Worm (Caenorhabditis elegans) whole organism, young adult: ENCODE results near the gene srj-39.

Experiments used
- B0035.1 ChIP-seq: sonication (generic microtip); optimal IDR thresholded peaks from 2 replicates; lab custom pipeline; 2016; ENCODE audit warnings: missing genetic modification characterization, mild to moderate bottlenecking, missing compliant biosample characterization, missing genotype, missing genetic modification reagents
- B0336.3 ChIP-seq: fragments of 200-800 bp; sonication (Bioruptor generic); IDR thresholded peaks from 2 replicates; pipeline ENCODE4 v1.3.6; 2022; ENCODE audit warnings: missing genetic modification characterization, missing compliant biosample characterization
- C06A6.2 ChIP-seq: fragments of 200-800 bp; sonication (Bioruptor generic); conservative IDR thresholded peaks from 2 replicates; pipeline ENCODE4 v1.3.6; 2022; ENCODE audit warnings: missing genetic modification characterization, missing compliant biosample characterization
- D2030.7 ChIP-seq: fragments of 200-800 bp; sonication (Bioruptor generic); IDR thresholded peaks from 2 replicates; pipeline ENCODE4 v1.3.6; 2022; ENCODE audit warnings: missing genetic modification reagents, missing genetic modification characterization, missing compliant biosample characterization
- F33H1.4 ChIP-seq: fragments of 200-800 bp; sonication (Bioruptor generic); IDR thresholded peaks from 2 replicates; pipeline ENCODE4 v1.3.6; 2022; ENCODE audit warnings: missing genetic modification reagents, missing genetic modification characterization, missing compliant biosample characterization
- F52B5.7 ChIP-seq: sonication (generic microtip); optimal IDR thresholded peaks from 2 replicates; lab custom pipeline; 2016; ENCODE audit warnings: mild to moderate bottlenecking, missing genetic modification characterization, missing compliant biosample characterization
- F55B11.4 ChIP-seq: sonication (generic microtip); optimal IDR thresholded peaks from 2 replicates; lab custom pipeline; 2016; ENCODE audit warnings: missing compliant biosample characterization, missing genetic modification characterization, borderline replicate concordance; ENCODE audit not compliant: insufficient read depth
- F57C9.4 ChIP-seq: sonication (generic microtip); optimal IDR thresholded peaks from 2 replicates; lab custom pipeline; 2017; ENCODE audit warnings: mild to moderate bottlenecking, missing genetic modification characterization, missing compliant biosample characterization
- K11D2.4 ChIP-seq: fragments of 200-800 bp; sonication (Bioruptor generic); IDR thresholded peaks from 2 replicates; pipeline ENCODE4 v1.3.6; 2022; ENCODE audit warnings: missing genetic modification reagents, missing genetic modification characterization, missing compliant biosample characterization
- Y53F4B.3 ChIP-seq: fragments of 200-800 bp; sonication (Bioruptor generic); IDR thresholded peaks from 2 replicates; pipeline ENCODE4 v1.3.6; 2022; ENCODE audit warnings: missing genetic modification reagents, missing genetic modification characterization, missing compliant biosample characterization
- Y95B8A.8 ChIP-seq: fragments of 200-800 bp; sonication (Bioruptor generic); IDR thresholded peaks from 2 replicates; pipeline ENCODE4 v1.3.6; 2022; ENCODE audit warnings: missing genetic modification reagents, missing genetic modification characterization, missing compliant biosample characterization
- athp-1 ChIP-seq: sonication (generic microtip); optimal IDR thresholded peaks from 2 replicates; lab custom pipeline; 2017; ENCODE audit warnings: mild to moderate bottlenecking, missing genetic modification characterization, missing compliant biosample characterization
- attf-5 ChIP-seq: fragments of 200-800 bp; sonication (Bioruptor generic); optimal IDR thresholded peaks from 2 replicates; lab custom pipeline; 2018; ENCODE audit warnings: mild to moderate bottlenecking, missing genetic modification characterization, missing compliant biosample characterization
- attf-6 ChIP-seq: fragments of 200-800 bp; sonication (Bioruptor generic); IDR thresholded peaks from 2 replicates; pipeline ENCODE4 v1.3.6; 2022; ENCODE audit warnings: missing genetic modification reagents, missing genetic modification characterization, missing compliant biosample characterization
- cebp-1 ChIP-seq, 2 experiments: fragments of 200-800 bp in 1 of 2; sonication (Bioruptor generic) in 1 of 2; sonication (generic microtip) in 1 of 2; IDR thresholded peaks in 1 of 2; optimal IDR thresholded peaks in 1 of 2; 2 replicates each; pipeline versions ENCODE4 v1.3.6 to Lab custom; 2017 to 2022; ENCODE audit warnings: missing compliant biosample characterization in 2 of 2, missing genetic modification characterization in 2 of 2, mild to moderate bottlenecking in 1 of 2, missing genetic modification reagents in 1 of 2, moderate library complexity in 1 of 2
- cebp-2 ChIP-seq: fragments of 200-800 bp; sonication (Bioruptor generic); IDR thresholded peaks from 2 replicates; pipeline ENCODE4 v1.3.6; 2022; ENCODE audit warnings: missing genetic modification characterization, missing compliant biosample characterization
- ceh-27 ChIP-seq: fragments of 200-800 bp; sonication (Bioruptor generic); optimal IDR thresholded peaks from 2 replicates; lab custom pipeline; 2018; ENCODE audit warnings: mild to moderate bottlenecking, missing genetic modification characterization, moderate library complexity, missing compliant biosample characterization
- ceh-40 ChIP-seq: fragments of 200-800 bp; sonication (Bioruptor generic); IDR thresholded peaks from 2 replicates; pipeline ENCODE4 v1.3.6; 2022; ENCODE audit warnings: missing genetic modification characterization, missing compliant biosample characterization
- ceh-58 ChIP-seq: fragments of 200-800 bp; sonication (Bioruptor generic); IDR thresholded peaks from 2 replicates; pipeline ENCODE4 v1.3.6; 2022; ENCODE audit warnings: missing genetic modification characterization, missing compliant biosample characterization
- dox-1 ChIP-seq: fragments of 200-800 bp; sonication (Bioruptor generic); IDR thresholded peaks from 2 replicates; pipeline ENCODE4 v1.3.6; 2022; ENCODE audit warnings: missing genetic modification reagents, missing genetic modification characterization, missing compliant biosample characterization
- dpff-1 ChIP-seq: sonication (generic microtip); optimal IDR thresholded peaks from 2 replicates; lab custom pipeline; 2017; ENCODE audit warnings: mild to moderate bottlenecking, missing genetic modification characterization, missing compliant biosample characterization
- ekl-4 ChIP-seq: fragments of 200-800 bp; sonication (Bioruptor generic); IDR thresholded peaks from 2 replicates; pipeline ENCODE4 v1.3.6; 2022; ENCODE audit warnings: missing genetic modification reagents, missing genetic modification characterization, missing compliant biosample characterization
- ets-4 ChIP-seq: fragments of 200-800 bp; sonication (Bioruptor generic); optimal IDR thresholded peaks from 2 replicates; lab custom pipeline; 2018; ENCODE audit warnings: mild to moderate bottlenecking, missing genetic modification characterization, missing compliant biosample characterization
- hmg-1.2 ChIP-seq: fragments of 200-800 bp; sonication (Bioruptor generic); IDR thresholded peaks from 2 replicates; pipeline ENCODE4 v1.3.6; 2022; ENCODE audit warnings: missing genetic modification reagents, missing genetic modification characterization, missing compliant biosample characterization
- hmg-20 ChIP-seq: fragments of 200-800 bp; sonication (Bioruptor generic); IDR thresholded peaks from 2 replicates; pipeline ENCODE4 v1.3.6; 2022; ENCODE audit warnings: missing genetic modification reagents, missing genetic modification characterization, missing compliant biosample characterization
- let-607 ChIP-seq, 2 experiments: fragments of 200-800 bp in 1 of 2; sonication (Bioruptor generic) in 1 of 2; sonication (generic microtip) in 1 of 2; optimal IDR thresholded peaks; 2 replicates each; lab custom pipeline; 2016 to 2018; ENCODE audit warnings: mild to moderate bottlenecking in 2 of 2, missing compliant biosample characterization in 2 of 2, missing genetic modification characterization in 2 of 2, moderate library complexity in 2 of 2, missing genotype in 1 of 2
- lin-35 ChIP-seq, 3 experiments: fragments of 150-350 bp in 2 of 3; sonication (generic microtip) in 1 of 3; optimal IDR thresholded peaks; 2 replicates each; lab custom pipeline; 2014 to 2018; ENCODE audit warnings: missing biosample characterization in 3 of 3, missing genetic modification characterization in 3 of 3, missing genetic modification reagents in 3 of 3
- lin-40 ChIP-seq: sonication (generic microtip); optimal IDR thresholded peaks from 2 replicates; lab custom pipeline; 2016; ENCODE audit warnings: missing genetic modification characterization, mild to moderate bottlenecking, missing compliant biosample characterization, missing genotype, missing genetic modification reagents
- lin-54 ChIP-seq: fragments of 200-800 bp; sonication (Bioruptor generic); optimal IDR thresholded peaks from 2 replicates; lab custom pipeline; 2018; ENCODE audit warnings: mild to moderate bottlenecking, missing genetic modification characterization, missing compliant biosample characterization
- lsl-1 ChIP-seq: fragments of 200-800 bp; sonication (Bioruptor generic); optimal IDR thresholded peaks from 2 replicates; lab custom pipeline; 2018; ENCODE audit warnings: mild to moderate bottlenecking, missing genetic modification characterization, moderate library complexity, missing compliant biosample characterization
- madf-6 ChIP-seq: fragments of 200-800 bp; sonication (Bioruptor generic); IDR thresholded peaks from 2 replicates; pipeline ENCODE4 v1.3.6; 2022; ENCODE audit warnings: missing genetic modification reagents, missing genetic modification characterization, missing compliant biosample characterization
- madf-8 ChIP-seq: fragments of 200-800 bp; sonication (Bioruptor generic); conservative IDR thresholded peaks from 2 replicates; pipeline ENCODE4 v1.3.6; 2022; ENCODE audit warnings: missing genetic modification reagents, missing genetic modification characterization, missing compliant biosample characterization
- mcd-1 ChIP-seq: fragments of 200-800 bp; sonication (Bioruptor generic); IDR thresholded peaks from 2 replicates; pipeline ENCODE4 v1.3.6; 2022; ENCODE audit warnings: missing genetic modification reagents, missing genetic modification characterization, missing compliant biosample characterization
- mes-4 ChIP-seq: sonication (generic microtip); optimal IDR thresholded peaks from 2 replicates; lab custom pipeline; 2016; ENCODE audit warnings: missing genotype, missing genetic modification characterization, missing compliant biosample characterization
- nfyb-1 ChIP-seq: fragments of 200-800 bp; sonication (Bioruptor generic); IDR thresholded peaks from 2 replicates; pipeline ENCODE4 v1.3.6; 2022; ENCODE audit warnings: missing genetic modification reagents, missing genetic modification characterization, missing compliant biosample characterization
- nhr-120 ChIP-seq: fragments of 200-800 bp; sonication (Bioruptor generic); IDR thresholded peaks from 2 replicates; pipeline ENCODE4 v1.3.6; 2022; ENCODE audit warnings: missing genetic modification characterization, missing compliant biosample characterization
- nhr-80 ChIP-seq: sonication (generic microtip); optimal IDR thresholded peaks from 2 replicates; lab custom pipeline; 2016; ENCODE audit warnings: missing genetic modification characterization, missing compliant biosample characterization
- pbrm-1 ChIP-seq: fragments of 200-800 bp; sonication (Bioruptor generic); IDR thresholded peaks from 2 replicates; pipeline ENCODE4 v1.3.6; 2022; ENCODE audit warnings: missing genetic modification reagents, missing genetic modification characterization, missing compliant biosample characterization
- rec-8 ChIP-seq, 2 experiments: sonication (generic microtip); optimal IDR thresholded peaks; 2 replicates each; lab custom pipeline; 2016; ENCODE audit warnings: mild to moderate bottlenecking in 2 of 2, missing genetic modification characterization in 2 of 2, missing genetic modification reagents in 2 of 2, missing genotype in 2 of 2, missing biosample characterization in 1 of 2, missing compliant biosample characterization in 1 of 2, moderate library complexity in 1 of 2
- snpc-4 ChIP-seq, 5 experiments: fragments of 150-350 bp in 1 of 5; sonication (generic microtip) in 4 of 5; optimal IDR thresholded peaks; 2 replicates each; lab custom pipeline; 2014 to 2018; ENCODE audit warnings: missing genetic modification characterization in 5 of 5, missing biosample characterization in 3 of 5, antibody characterized with exemption in 2 of 5, mild to moderate bottlenecking in 2 of 5, missing compliant biosample characterization in 2 of 5, missing genotype in 2 of 5, moderate library complexity in 2 of 5, missing genetic modification reagents in 1 of 5
- tbp1 ChIP-seq: fragments of 200-800 bp; sonication (Bioruptor generic); optimal IDR thresholded peaks from 2 replicates; lab custom pipeline; 2018; ENCODE audit warnings: mild to moderate bottlenecking, missing genetic modification characterization, missing compliant biosample characterization
- tbx-9 ChIP-seq: sonication (generic microtip); optimal IDR thresholded peaks from 2 replicates; lab custom pipeline; 2016; ENCODE audit warnings: borderline replicate concordance, missing genetic modification characterization, inconsistent platforms, missing compliant biosample characterization
- ztf-26 ChIP-seq: sonication (generic microtip); optimal IDR thresholded peaks from 2 replicates; lab custom pipeline; 2017; ENCODE audit warnings: missing genetic modification characterization, missing compliant biosample characterization
- ztf-3 ChIP-seq: fragments of 200-800 bp; sonication (Bioruptor generic); optimal IDR thresholded peaks from 2 replicates; lab custom pipeline; 2018; ENCODE audit warnings: mild to moderate bottlenecking, missing genetic modification characterization, missing compliant biosample characterization
- ztf-6 ChIP-seq: fragments of 200-800 bp; sonication (Bioruptor generic); IDR thresholded peaks from 2 replicates; pipeline ENCODE4 v1.3.6; 2022; ENCODE audit warnings: missing genetic modification reagents, missing genetic modification characterization, missing compliant biosample characterization

srj-39 gene

DNA sequence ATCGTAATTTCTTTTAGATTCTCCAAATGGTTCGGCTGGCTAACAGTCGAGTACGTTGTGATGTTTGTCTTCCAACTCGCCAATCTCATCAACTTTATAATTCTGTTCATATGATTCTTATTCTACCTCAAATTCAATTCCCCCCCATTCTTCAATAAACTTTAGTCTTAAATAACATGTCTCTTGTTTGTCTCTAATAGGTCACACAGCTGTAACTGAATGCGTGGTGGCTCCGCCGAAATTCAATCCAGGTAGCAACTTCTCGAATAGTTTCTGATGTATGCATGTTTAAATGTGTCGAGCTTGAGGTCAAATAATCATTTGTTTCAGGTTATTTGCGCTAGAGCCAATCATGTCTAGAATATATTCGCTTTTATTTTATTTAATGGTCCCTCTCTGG lies 34.3 kb downstream of the srj-39 start, which contains the start of gene lgc-29:
TSS of gene lgc-29 (plus strand) at position 301 of the 400 bp plus-strand sequence.
- TF ChIP-seq D2030.7 (no peak), F57C9.4 (no peak), hmg-20 (GFP tag; lab: Robert Waterston, UW) (no peak), madf-6 (no peak), C06A6.2 (no peak), ceh-58 (GFP tag; lab: Robert Waterston, UW) (no peak), ceh-40 (GFP tag; lab: Robert Waterston, UW) (no peak)

ce11 chrV:4143034-4143433 lies 38.6 kb downstream of the srj-39 start:
- TF ChIP-seq athp-1 (tag; lab: Kevin White, UChicago) (no peak), B0035.1 (no peak), lin-40 (peak; percentile 78), B0336.3 (GFP tag; lab: Robert Waterston, UW) (no peak), cebp-1 (GFP tag; IDR thresholded peaks at IDR 0.05; lab: Robert Waterston, UW) (no peak), cebp-1 (tag; optimal IDR thresholded peaks at IDR 0.05; lab: Kevin White, UChicago) (peak; percentile 59), ztf-26 (tag; lab: Kevin White, UChicago) (no peak), dox-1 (GFP tag; lab: Robert Waterston, UW) (peak; percentile 72), D2030.7 (no peak), lin-35 (GFP tag; optimal IDR thresholded peaks at IDR 0.05; lab: Kevin White, UChicago) (peak in 1 of 3 experiments; percentile 47), madf-6 (peak; percentile 50; the same call in 1 of the 2 replicates), hmg-1.2 (GFP tag; lab: Robert Waterston, UW) (peak; percentile 97), dpff-1 (tag; lab: Kevin White, UChicago) (no peak), mcd-1 (GFP tag; lab: Robert Waterston, UW) (peak; percentile 96), attf-5 (peak; percentile 56), ztf-6 (GFP tag; lab: Robert Waterston, UW) (no peak), ekl-4 (no peak), madf-8 (GFP tag; lab: Robert Waterston, UW) (no peak; the same call in 1 of the 2 replicates), nfyb-1 (GFP tag; lab: Robert Waterston, UW) (0 out of 2 replicates have a peak, but pooled peaks have one; percentile 24), lin-54 (GFP tag; lab: Kevin White, UChicago) (peak; percentile 44), nhr-80 (tag; lab: Kevin White, UChicago) (peak; percentile 71), Y53F4B.3 (GFP tag; lab: Robert Waterston, UW) (no peak), ceh-27 (peak; percentile 29), Y95B8A.8 (GFP tag; lab: Robert Waterston, UW) (no peak), nhr-120 (GFP tag; lab: Robert Waterston, UW) (no peak), F55B11.4 (no peak), mes-4 (tag; lab: Kevin White, UChicago) (no peak), ztf-3 (GFP tag; lab: Kevin White, UChicago) (no peak), cebp-2 (GFP tag; lab: Robert Waterston, UW) (no peak), K11D2.4 (GFP tag; lab: Robert Waterston, UW) (peak; percentile 52; the same call in 1 of the 2 replicates), F52B5.7 (tag; lab: Kevin White, UChicago) (no peak), lsl-1 (GFP tag; lab: Kevin White, UChicago) (peak; percentile 3), tbp1 (peak; percentile 23), tbx-9 (no peak), rec-8 (tag; optimal IDR thresholded peaks at IDR 0.05; lab: Kevin White, UChicago) (no peak), F33H1.4 (GFP tag; lab: Robert Waterston, UW) (peak; percentile 31; the same call in 1 of the 2 replicates), attf-6 (GFP tag; lab: Robert Waterston, UW) (no peak), ets-4 (GFP tag; lab: Kevin White, UChicago) (no peak), pbrm-1 (GFP tag; lab: Robert Waterston, UW) (0 out of 2 replicates have a peak, but pooled peaks have one; percentile 31), snpc-4 (GFP tag; optimal IDR thresholded peaks at IDR 0.05; lab: Kevin White, UChicago) (no peak), snpc-4 (tag; optimal IDR thresholded peaks at IDR 0.05; lab: Kevin White, UChicago) (peak in 3 of 4 experiments; percentile 7 to 37 (median 23)), let-607 (tag; optimal IDR thresholded peaks at IDR 0.05; lab: Kevin White, UChicago) (no peak)
